Fruit fly (Drosophila melanogaster) whole organism, embryonic: ENCODE data around the gene Cad89D.

Experiments used
- Atf-2 ChIP-seq: fragments of 200-800 bp; sonication (Bioruptor generic); optimal IDR thresholded peaks from 2 replicates; lab custom pipeline; 2016; ENCODE audit warnings: missing biosample characterization, missing genetic modification characterization
- CG11398 ChIP-seq: fragments of 200-800 bp; sonication (Bioruptor generic); optimal IDR thresholded peaks from 2 replicates; lab custom pipeline; 2016; ENCODE audit warnings: missing biosample characterization, missing genetic modification characterization
- CG14014 ChIP-seq: fragments of 200-800 bp; sonication (Bioruptor generic); IDR thresholded peaks from 2 replicates; pipeline ENCODE4 v1.3.6; 2022; ENCODE audit warnings: missing biosample characterization, missing genetic modification characterization
- CG14860 ChIP-seq: fragments of 200-800 bp; sonication (Bioruptor generic); IDR thresholded peaks from 3 replicates; pipeline ENCODE4 v1.3.6; 2022; ENCODE audit warnings: missing biosample characterization, missing genetic modification characterization; ENCODE audit not compliant: partially characterized antibody
- CG17361 ChIP-seq: fragments of 200-800 bp; sonication (Bioruptor generic); IDR thresholded peaks from 3 replicates; pipeline ENCODE4 v1.3.6; 2022; ENCODE audit warnings: missing biosample characterization, missing genetic modification characterization
- CG17802 ChIP-seq: fragments of 200-800 bp; sonication (Bioruptor generic); optimal IDR thresholded peaks from 2 replicates; lab custom pipeline; 2018; ENCODE audit warnings: missing biosample characterization, mild to moderate bottlenecking, missing genetic modification characterization, moderate library complexity
- CG2116 ChIP-seq: fragments of 200-800 bp; sonication (Bioruptor generic); optimal IDR thresholded peaks from 3 replicates; lab custom pipeline; 2018; ENCODE audit warnings: missing biosample characterization, mild to moderate bottlenecking, missing genetic modification characterization
- CG2202 ChIP-seq: fragments of 200-800 bp; sonication (Bioruptor generic); optimal IDR thresholded peaks from 2 replicates; lab custom pipeline; 2018; ENCODE audit warnings: missing biosample characterization, mild to moderate bottlenecking, missing genetic modification characterization
- CG2678 ChIP-seq: fragments of 200-800 bp; sonication (Bioruptor generic); optimal IDR thresholded peaks from 3 replicates; lab custom pipeline; 2019; ENCODE audit warnings: missing biosample characterization, mild to moderate bottlenecking, missing genetic modification characterization, moderate library complexity
- CG2712 ChIP-seq: fragments of 200-800 bp; optimal IDR thresholded peaks from 3 replicates; lab custom pipeline; 2019; ENCODE audit warnings: missing biosample characterization, mild to moderate bottlenecking, missing genetic modification characterization, moderate library complexity
- CG31441 ChIP-seq: fragments of 200-800 bp; sonication (Bioruptor generic); IDR thresholded peaks from 2 replicates; pipeline ENCODE4 v1.3.6; 2022; ENCODE audit warnings: missing biosample characterization, missing genetic modification characterization
- CG3281 ChIP-seq: fragments of 200-800 bp; sonication (Bioruptor generic); optimal IDR thresholded peaks from 3 replicates; lab custom pipeline; 2017; ENCODE audit warnings: missing biosample characterization, mild to moderate bottlenecking, missing genetic modification characterization
- CG34376 ChIP-seq: fragments of 200-800 bp; sonication (Bioruptor generic); optimal IDR thresholded peaks from 2 replicates; lab custom pipeline; 2018; ENCODE audit warnings: missing biosample characterization, mild to moderate bottlenecking, missing genetic modification characterization
- CG6791 ChIP-seq: fragments of 200-800 bp; sonication (Bioruptor generic); IDR thresholded peaks from 3 replicates; pipeline ENCODE4 v1.3.6; 2022; ENCODE audit warnings: missing biosample characterization, missing genetic modification characterization; ENCODE audit not compliant: partially characterized antibody
- CG7786 ChIP-seq: fragments of 200-800 bp; sonication (Bioruptor generic); optimal IDR thresholded peaks from 2 replicates; lab custom pipeline; 2016; ENCODE audit warnings: missing biosample characterization, missing genetic modification characterization
- CG8388 ChIP-seq: fragments of 200-800 bp; sonication (Bioruptor generic); optimal IDR thresholded peaks from 2 replicates; lab custom pipeline; 2019; ENCODE audit warnings: missing biosample characterization, mild to moderate bottlenecking, missing genetic modification characterization, moderate library complexity
- CG8765 ChIP-seq: fragments of 200-800 bp; sonication (Bioruptor generic); IDR thresholded peaks from 2 replicates; pipeline ENCODE4 v1.3.6; 2022; ENCODE audit warnings: missing biosample characterization, missing genetic modification characterization
- CG8944 ChIP-seq: fragments of 200-800 bp; sonication (Bioruptor generic); optimal IDR thresholded peaks from 3 replicates; lab custom pipeline; 2016; ENCODE audit warnings: missing biosample characterization, missing genetic modification characterization
- CG9817 ChIP-seq: fragments of 200-800 bp; sonication (Bioruptor generic); optimal IDR thresholded peaks from 2 replicates; lab custom pipeline; 2018; ENCODE audit warnings: missing biosample characterization, mild to moderate bottlenecking, missing genetic modification characterization, moderate library complexity
- CrebB ChIP-seq: fragments of 200-800 bp; sonication (Bioruptor generic); optimal IDR thresholded peaks from 3 replicates; lab custom pipeline; 2018; ENCODE audit warnings: missing biosample characterization, mild to moderate bottlenecking, missing genetic modification characterization
- D ChIP-seq, 2 experiments: fragments of 200-800 bp in 1 of 2; fragments of >200 bp in 1 of 2; sonication (Bioruptor generic) in 1 of 2; optimal IDR thresholded peaks; 2 replicates in 1 of 2; 3 replicates in 1 of 2; lab custom pipeline; 2017; ENCODE audit warnings: mild to moderate bottlenecking in 1 of 2, missing biosample characterization in 1 of 2, missing genetic modification characterization in 1 of 2, missing genetic modification reagents in 1 of 2
- Deaf1 ChIP-seq: fragments of 200-800 bp; optimal IDR thresholded peaks from 3 replicates; lab custom pipeline; 2019; ENCODE audit warnings: missing biosample characterization, mild to moderate bottlenecking, missing genetic modification characterization, moderate library complexity
- HmgD ChIP-seq: fragments of 200-800 bp; sonication (Bioruptor generic); optimal IDR thresholded peaks from 3 replicates; lab custom pipeline; 2016; ENCODE audit warnings: missing biosample characterization, missing genetic modification characterization
- Nf-YA ChIP-seq: fragments of 200-800 bp; sonication (Bioruptor generic); IDR thresholded peaks from 2 replicates; pipeline ENCODE4 v1.3.6; 2022; ENCODE audit warnings: missing biosample characterization, missing genetic modification characterization
- Sox102F ChIP-seq: fragments of 200-800 bp; sonication (Bioruptor generic); optimal IDR thresholded peaks from 2 replicates; lab custom pipeline; 2018; ENCODE audit warnings: missing biosample characterization, mild to moderate bottlenecking, missing genetic modification characterization, moderate library complexity
- ab ChIP-seq: fragments of 200-800 bp; sonication (Bioruptor generic); optimal IDR thresholded peaks from 2 replicates; lab custom pipeline; 2016; ENCODE audit warnings: missing biosample characterization, missing genetic modification characterization
- al ChIP-seq: fragments of 200-800 bp; sonication (Bioruptor generic); IDR thresholded peaks from 2 replicates; pipeline ENCODE4 v1.3.6; 2022; ENCODE audit warnings: missing biosample characterization, missing genetic modification characterization
- ci ChIP-seq: fragments of 200-800 bp; sonication (Bioruptor generic); IDR thresholded peaks from 3 replicates; pipeline ENCODE4 v1.3.6; 2022; ENCODE audit warnings: missing biosample characterization, missing genetic modification characterization
- eve ChIP-seq, 2 experiments: fragments of >200 bp; optimal IDR thresholded peaks; 2 replicates each; lab custom pipeline; 2017; ENCODE audit warnings: missing biosample characterization in 2 of 2, missing genetic modification characterization in 2 of 2
- gcm2 ChIP-seq: fragments of 200-800 bp; sonication (Bioruptor generic); optimal IDR thresholded peaks from 2 replicates; lab custom pipeline; 2016; ENCODE audit warnings: missing biosample characterization, missing genetic modification characterization
- h ChIP-seq: fragments of >200 bp; optimal IDR thresholded peaks from 2 replicates; lab custom pipeline; 2017
- ind ChIP-seq: fragments of 200-800 bp; sonication (Bioruptor generic); optimal IDR thresholded peaks from 3 replicates; lab custom pipeline; 2016; ENCODE audit warnings: missing biosample characterization, missing genetic modification characterization
- inv ChIP-seq: fragments of 200-800 bp; sonication (Bioruptor generic); IDR thresholded peaks from 2 replicates; pipeline ENCODE4 v1.3.6; 2022; ENCODE audit warnings: missing biosample characterization, missing genetic modification characterization; ENCODE audit not compliant: partially characterized antibody
- jigr1 ChIP-seq: fragments of 200-800 bp; sonication (Bioruptor generic); IDR thresholded peaks from 3 replicates; pipeline ENCODE4 v1.3.6; 2022; ENCODE audit warnings: missing biosample characterization, missing genetic modification characterization
- kah ChIP-seq: fragments of 200-800 bp; sonication (Bioruptor generic); optimal IDR thresholded peaks from 2 replicates; lab custom pipeline; 2018; ENCODE audit warnings: missing biosample characterization, mild to moderate bottlenecking, missing genetic modification characterization
- kay ChIP-seq: fragments of 200-800 bp; sonication (Bioruptor generic); optimal IDR thresholded peaks from 2 replicates; lab custom pipeline; 2016; ENCODE audit warnings: missing biosample characterization, missing genetic modification characterization
- kni ChIP-seq: fragments of 200-800 bp; sonication (Bioruptor generic); optimal IDR thresholded peaks from 3 replicates; lab custom pipeline; 2017; ENCODE audit warnings: mild to moderate bottlenecking, missing biosample characterization, missing genetic modification reagents, missing genetic modification characterization
- mam ChIP-seq: fragments of 200-800 bp; sonication (Bioruptor generic); optimal IDR thresholded peaks from 3 replicates; lab custom pipeline; 2016; ENCODE audit warnings: missing biosample characterization, missing genetic modification characterization
- pan ChIP-seq, 4 experiments: fragments of >200 bp in 3 of 4; fragments of 200-800 bp in 1 of 4; sonication (Bioruptor generic) in 1 of 4; optimal IDR thresholded peaks in 3 of 4; IDR thresholded peaks in 1 of 4; 2 replicates each; pipeline versions ENCODE4 v1.3.6 to Lab custom; 2017 to 2022; ENCODE audit warnings: missing biosample characterization in 2 of 4, missing genetic modification characterization in 2 of 4, mixed read lengths in 1 of 4
- pros ChIP-seq: fragments of 200-800 bp; sonication (Bioruptor generic); optimal IDR thresholded peaks from 3 replicates; lab custom pipeline; 2019; ENCODE audit warnings: missing biosample characterization, mild to moderate bottlenecking, missing genetic modification characterization, moderate library complexity
- salm ChIP-seq: fragments of 200-800 bp; sonication (Bioruptor generic); optimal IDR thresholded peaks from 2 replicates; lab custom pipeline; 2018; ENCODE audit warnings: missing biosample characterization, mild to moderate bottlenecking, missing genetic modification characterization
- scrt ChIP-seq: fragments of 200-800 bp; sonication (Bioruptor generic); optimal IDR thresholded peaks from 2 replicates; lab custom pipeline; 2018; ENCODE audit warnings: missing biosample characterization, mild to moderate bottlenecking, missing genetic modification characterization, moderate library complexity
- sens ChIP-seq: fragments of 200-800 bp; sonication (Bioruptor generic); peaks from one replicate; lab custom pipeline; 2016; ENCODE audit warnings: missing biosample characterization, missing genetic modification characterization
- slou ChIP-seq: fragments of 200-800 bp; sonication (Bioruptor generic); optimal IDR thresholded peaks from 3 replicates; lab custom pipeline; 2016; ENCODE audit warnings: missing biosample characterization, missing genetic modification characterization
- so ChIP-seq: fragments of 200-800 bp; sonication (Bioruptor generic); IDR thresholded peaks from 3 replicates; pipeline ENCODE4 v1.3.6; 2022; ENCODE audit warnings: missing biosample characterization, missing genetic modification characterization
- tgo ChIP-seq: fragments of 200-800 bp; sonication (Bioruptor generic); IDR thresholded peaks from 3 replicates; pipeline ENCODE4 v1.3.6; 2022; ENCODE audit warnings: missing biosample characterization, missing genetic modification characterization
- usp ChIP-seq: fragments of >200 bp; optimal IDR thresholded peaks from 2 replicates; lab custom pipeline; 2017; ENCODE audit warnings: missing biosample characterization, missing genetic modification characterization
- wek ChIP-seq: fragments of 200-800 bp; sonication (Bioruptor generic); optimal IDR thresholded peaks from 3 replicates; lab custom pipeline; 2018; ENCODE audit warnings: missing biosample characterization, mild to moderate bottlenecking, missing genetic modification characterization, moderate library complexity
- wor ChIP-seq: fragments of 200-800 bp; sonication (Bioruptor generic); IDR thresholded peaks from 2 replicates; pipeline ENCODE4 v1.3.6; 2022; ENCODE audit warnings: missing biosample characterization, missing genetic modification characterization
- yki ChIP-seq: fragments of >200 bp; optimal IDR thresholded peaks from 3 replicates; lab custom pipeline; 2018

Gene Cad89D

dm6 chr3R:16441367-16441923, 53.8 kb downstream of the Cad89D start, which contains the start of gene ema (continued):
- TF ChIP-seq so (GFP tag; lab: Robert Waterston, UW): 0 out of 3 replicates have a peak, but pooled peaks have one; percentile 33
- no peak for TF ChIP-seq Atf-2
- no peak for TF ChIP-seq gcm2 (GFP tag; lab: Kevin White, UChicago)
- TF ChIP-seq HmgD (GFP tag; lab: Kevin White, UChicago): no peak
- no peak for TF ChIP-seq Deaf1
- no peak for TF ChIP-seq h
- TF ChIP-seq scrt (GFP tag; lab: Kevin White, UChicago): peak; percentile 89
- TF ChIP-seq ab (GFP tag; lab: Kevin White, UChicago): no peak
- TF ChIP-seq CG2116: peak; percentile 61
- TF ChIP-seq salm (tag; lab: Kevin White, UChicago): no peak
- no peak for TF ChIP-seq usp (GFP tag; lab: Kevin White, UChicago)
- no peak for TF ChIP-seq CG14860 (GFP tag; lab: Robert Waterston, UW)
- TF ChIP-seq CG3281: peak; percentile 28
- no peak for TF ChIP-seq kay (GFP tag; lab: Kevin White, UChicago)
- TF ChIP-seq CG11398: no peak
- TF ChIP-seq pan (optimal IDR thresholded peaks at IDR 0.05; lab: Kevin White, UChicago): no peak
- TF ChIP-seq pan (GFP tag; optimal IDR thresholded peaks at IDR 0.05 in 1 of 2, IDR thresholded peaks at IDR 0.05 in 1 of 2): peak in 1 of 2 experiments; percentile 35
- TF ChIP-seq CrebB (tag; lab: Kevin White, UChicago): peak; percentile 27
- no peak for TF ChIP-seq CG8388
- peak; percentile 71 for TF ChIP-seq kah (GFP tag; lab: Kevin White, UChicago)
- TF ChIP-seq Nf-YA (GFP tag; lab: Robert Waterston, UW): no peak
- no peak for TF ChIP-seq wor (GFP tag; lab: Robert Waterston, UW)
- no peak for TF ChIP-seq al (GFP tag; lab: Robert Waterston, UW)
- TF ChIP-seq CG17802: no peak
- no peak for TF ChIP-seq eve (GFP tag; optimal IDR thresholded peaks at IDR 0.05; lab: Kevin White, UChicago)
- TF ChIP-seq kni (GFP tag; lab: Kevin White, UChicago): no peak
- TF ChIP-seq pros (GFP tag; lab: Kevin White, UChicago): no peak
- peak; percentile 35 for TF ChIP-seq mam (GFP tag; lab: Kevin White, UChicago)
- no peak for TF ChIP-seq jigr1
- TF ChIP-seq CG34376 (GFP tag; lab: Kevin White, UChicago): peak; percentile 51
- peak; percentile 17; the same call in 1 of the 3 replicates for TF ChIP-seq ci (GFP tag; lab: Robert Waterston, UW)
- no peak for TF ChIP-seq CG8765 (GFP tag; lab: Robert Waterston, UW)
- TF ChIP-seq CG2678 (tag; lab: Kevin White, UChicago): no peak
- TF ChIP-seq ind (GFP tag; lab: Kevin White, UChicago): no peak
- no peak for TF ChIP-seq yki
- peak; percentile 85 for TF ChIP-seq CG31441 (GFP tag; lab: Robert Waterston, UW)
- no peak for TF ChIP-seq CG9817 (tag; lab: Kevin White, UChicago)
- no peak for TF ChIP-seq inv (GFP tag; lab: Robert Waterston, UW)
- TF ChIP-seq CG8944 (GFP tag; lab: Kevin White, UChicago): peak; percentile 8
- peak; percentile 45 for TF ChIP-seq CG2712 (tag; lab: Kevin White, UChicago)
- TF ChIP-seq CG14014: no peak; the same call in 1 of the 2 replicates
- peak; percentile 17; the same call in 1 of the 3 replicates for TF ChIP-seq CG17361
- 0 out of 3 replicates have a peak, but pooled peaks have one; percentile 7 for TF ChIP-seq CG6791 (GFP tag; lab: Robert Waterston, UW)
- TF ChIP-seq D (optimal IDR thresholded peaks at IDR 0.05; lab: Kevin White, UChicago): no peak
- TF ChIP-seq D (GFP tag; optimal IDR thresholded peaks at IDR 0.05; lab: Kevin White, UChicago): no peak
- peak; percentile 81 for TF ChIP-seq sens (GFP tag; lab: Kevin White, UChicago)
- TF ChIP-seq tgo: no peak
- TF ChIP-seq slou (GFP tag; lab: Kevin White, UChicago): no peak
- peak; percentile 6 for TF ChIP-seq CG7786 (GFP tag; lab: Kevin White, UChicago)
- TF ChIP-seq CG2202: no peak
- TF ChIP-seq Sox102F: no peak
- TF ChIP-seq wek (GFP tag; lab: Kevin White, UChicago): no peak
